Worm (Caenorhabditis elegans) whole organism, L2 larva: ENCODE results near the gene F47D2.11.
"Not testable (repeated sequence)": the region's sequence is repeated elsewhere in the genome, so short reads cannot be mapped to it uniquely, and the experiment has no call there.

Experiments used
- C34F6.9 ChIP-seq: fragments of 150-350 bp; optimal IDR thresholded peaks from 2 replicates; lab custom pipeline; 2014; ENCODE audit warnings: missing biosample characterization, missing genetic modification characterization
- F13H6.1 ChIP-seq: sonication (generic microtip); optimal IDR thresholded peaks from 2 replicates; lab custom pipeline; 2016; ENCODE audit warnings: missing genetic modification characterization, missing compliant biosample characterization
- R02D3.7 ChIP-seq: fragments of 150-350 bp; optimal IDR thresholded peaks from 2 replicates; lab custom pipeline; 2014; ENCODE audit warnings: missing biosample characterization, missing genetic modification characterization
- Y55F3AM.14 ChIP-seq: fragments of 200-800 bp; sonication (Bioruptor generic); optimal IDR thresholded peaks from 2 replicates; lab custom pipeline; 2018; ENCODE audit warnings: mild to moderate bottlenecking, missing genetic modification characterization, missing compliant biosample characterization
- ZK546.5 ChIP-seq: sonication (generic microtip); optimal IDR thresholded peaks from 2 replicates; lab custom pipeline; 2017; ENCODE audit warnings: missing biosample characterization, missing genetic modification characterization
- ama-1 ChIP-seq: fragments of 150-350 bp; optimal IDR thresholded peaks from 2 replicates; lab custom pipeline; 2018; ENCODE audit warnings: inconsistent platforms
- blmp-1 ChIP-seq: sonication (generic microtip); optimal IDR thresholded peaks from 2 replicates; lab custom pipeline; 2017; ENCODE audit warnings: missing genetic modification characterization, mild to moderate bottlenecking, missing compliant biosample characterization, antibody characterized with exemption, moderate library complexity; ENCODE audit not compliant: insufficient read depth
- ceh-16 ChIP-seq: fragments of 150-350 bp; optimal IDR thresholded peaks from 2 replicates; lab custom pipeline; 2014; ENCODE audit warnings: missing biosample characterization, missing genetic modification characterization
- ceh-82 ChIP-seq: fragments of 150-350 bp; optimal IDR thresholded peaks from 2 replicates; lab custom pipeline; 2014; ENCODE audit warnings: missing biosample characterization, missing genetic modification characterization
- crh-2 ChIP-seq: sonication (generic microtip); optimal IDR thresholded peaks from 2 replicates; lab custom pipeline; 2017; ENCODE audit warnings: missing biosample characterization, missing genetic modification characterization
- dmd-4 ChIP-seq: sonication (generic microtip); optimal IDR thresholded peaks from 2 replicates; lab custom pipeline; 2017; ENCODE audit warnings: missing biosample characterization, missing genetic modification characterization
- elt-1 ChIP-seq: fragments of 150-350 bp; optimal IDR thresholded peaks from 2 replicates; lab custom pipeline; 2014; ENCODE audit warnings: missing biosample characterization, missing genetic modification characterization
- elt-3 ChIP-seq: sonication (generic microtip); optimal IDR thresholded peaks from 2 replicates; lab custom pipeline; 2017; ENCODE audit warnings: missing biosample characterization, missing genetic modification characterization
- fos-1 ChIP-seq: fragments of 150-350 bp; optimal IDR thresholded peaks from 2 replicates; lab custom pipeline; 2014; ENCODE audit warnings: missing biosample characterization, missing genetic modification characterization
- gmeb-1 ChIP-seq: fragments of 150-350 bp; optimal IDR thresholded peaks from 2 replicates; lab custom pipeline; 2014; ENCODE audit warnings: missing biosample characterization, missing genetic modification characterization
- lin-11 ChIP-seq: fragments of 150-350 bp; sonication (generic microtip); optimal IDR thresholded peaks from 2 replicates; lab custom pipeline; 2014; ENCODE audit warnings: missing biosample characterization, missing genetic modification characterization, inconsistent platforms, mixed read lengths
- lin-13 ChIP-seq: fragments of 150-350 bp; optimal IDR thresholded peaks from 2 replicates; lab custom pipeline; 2014; ENCODE audit warnings: missing biosample characterization, missing genetic modification reagents, missing genetic modification characterization
- lin-39 ChIP-seq: fragments of 150-350 bp; optimal IDR thresholded peaks from 2 replicates; lab custom pipeline; 2014; ENCODE audit warnings: missing biosample characterization, missing genetic modification reagents, missing genetic modification characterization
- lsy-2 ChIP-seq, 2 experiments: fragments of 150-350 bp in 1 of 2; sonication (generic microtip) in 1 of 2; optimal IDR thresholded peaks; 2 replicates each; lab custom pipeline; 2014 to 2017; ENCODE audit warnings: missing biosample characterization in 2 of 2, missing genetic modification characterization in 2 of 2
- mdl-1 ChIP-seq, 2 experiments: fragments of 150-350 bp in 1 of 2; sonication (generic microtip) in 1 of 2; optimal IDR thresholded peaks; 2 replicates each; lab custom pipeline; 2017; ENCODE audit warnings: missing biosample characterization in 2 of 2, missing genetic modification characterization in 2 of 2
- nhr-11 ChIP-seq: fragments of 150-350 bp; optimal IDR thresholded peaks from 2 replicates; lab custom pipeline; 2014; ENCODE audit warnings: missing biosample characterization, missing genetic modification characterization
- nhr-12 ChIP-seq: fragments of 150-350 bp; optimal IDR thresholded peaks from 2 replicates; lab custom pipeline; 2014; ENCODE audit warnings: missing biosample characterization, missing genetic modification characterization
- nhr-129 ChIP-seq: fragments of 150-350 bp; optimal IDR thresholded peaks from 2 replicates; lab custom pipeline; 2014; ENCODE audit warnings: missing biosample characterization, missing genetic modification characterization
- nhr-21 ChIP-seq: fragments of 150-350 bp; optimal IDR thresholded peaks from 2 replicates; lab custom pipeline; 2014; ENCODE audit warnings: missing biosample characterization, missing genetic modification characterization
- nhr-6 ChIP-seq: fragments of 150-350 bp; optimal IDR thresholded peaks from 2 replicates; lab custom pipeline; 2014; ENCODE audit warnings: missing biosample characterization, missing genetic modification characterization
- nhr-77 ChIP-seq: fragments of 150-350 bp; optimal IDR thresholded peaks from 2 replicates; lab custom pipeline; 2014; ENCODE audit warnings: missing biosample characterization, missing genetic modification characterization
- sem-4 ChIP-seq: fragments of 150-350 bp; optimal IDR thresholded peaks from 2 replicates; lab custom pipeline; 2014; ENCODE audit warnings: missing biosample characterization, missing genetic modification reagents, missing genetic modification characterization
- sma-3 ChIP-seq: sonication (generic microtip); optimal IDR thresholded peaks from 2 replicates; lab custom pipeline; 2016; ENCODE audit warnings: missing genetic modification reagents, missing genetic modification characterization, missing compliant biosample characterization
- snpc-4 ChIP-seq: fragments of 150-350 bp; optimal IDR thresholded peaks from 2 replicates; lab custom pipeline; 2014; ENCODE audit warnings: missing biosample characterization, missing genetic modification characterization
- zag-1 ChIP-seq: fragments of 150-350 bp; optimal IDR thresholded peaks from 2 replicates; lab custom pipeline; 2014; ENCODE audit warnings: missing biosample characterization, missing genetic modification characterization
- ztf-11 ChIP-seq: sonication (generic microtip); optimal IDR thresholded peaks from 2 replicates; lab custom pipeline; 2017; ENCODE audit warnings: missing biosample characterization, missing genetic modification characterization

Gene F47D2.11

DNA sequence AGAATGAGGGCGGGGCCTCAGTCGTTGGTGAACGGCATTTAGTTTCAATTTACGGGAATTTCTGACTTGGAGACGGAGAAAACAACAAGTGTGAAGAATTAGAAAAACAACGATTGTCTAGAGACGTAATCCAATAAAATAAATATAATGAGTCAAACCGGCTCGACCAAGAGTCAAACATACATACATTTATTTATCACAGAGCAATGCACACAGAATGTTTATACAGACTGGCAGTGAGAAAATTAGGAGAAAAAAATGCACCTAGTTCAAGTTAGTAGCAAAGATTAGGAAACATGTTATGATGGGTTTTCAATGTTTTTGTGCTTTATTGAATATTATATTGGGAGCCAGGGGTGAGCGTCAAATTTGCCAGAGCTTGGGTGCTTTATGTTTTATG lies 17.1 kb downstream of the F47D2.11 start, which contains the start of gene srt-20:
Gene srt-20 (minus strand): TSS at position 101 of the 400 bp plus-strand sequence.
- not testable (repeated sequence) for TF ChIP-seq nhr-6 (tag; lab: Kevin White, UChicago); ztf-11 (tag; lab: Kevin White, UChicago); lsy-2 (tag; optimal IDR thresholded peaks at IDR 0.05; lab: Kevin White, UChicago)

ce11 chrV:4273372-4273771 lies 22.4 kb downstream of the F47D2.11 start:
- TF ChIP-seq nhr-11 (tag; lab: Kevin White, UChicago) (no peak), ZK546.5 (tag; lab: Kevin White, UChicago) (no peak), ama-1 (lab: Kevin White, UChicago) (no peak), elt-1 (no peak), gmeb-1 (no peak), nhr-21 (tag; lab: Kevin White, UChicago) (no peak)

- TF ChIP-seq nhr-21, nhr-129, nhr-77 (tag; lab: Kevin White, UChicago): not testable (repeated sequence)
- TF ChIP-seq, all 48 proteins: peak for 0; not testable (repeated sequence) for 48
These were observed 24.6 kb downstream of the F47D2.11 start, which contains the start of gene srt-38 for ce11 chrV:4271258-4271657. srt-38 (minus strand) TSS chrV:4271358.

DNA sequence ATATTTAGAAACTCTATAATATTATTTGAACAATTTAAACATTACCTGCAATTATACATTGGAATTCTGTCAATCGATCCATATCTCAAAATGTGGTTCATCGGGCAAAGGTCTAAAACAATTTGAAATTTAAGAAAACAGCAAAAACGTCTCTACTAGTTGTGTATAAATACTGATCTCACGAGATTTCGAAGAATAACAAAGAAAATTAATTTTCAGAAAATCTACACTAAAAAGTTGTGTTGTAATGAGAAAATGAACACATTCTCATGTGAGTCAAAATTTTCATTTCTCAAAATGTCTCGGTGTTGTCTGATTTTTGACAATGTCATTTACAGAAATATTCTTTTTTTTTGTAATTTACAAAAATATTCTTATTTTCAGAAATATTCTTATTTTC lies 27.6 kb downstream of the F47D2.11 start, which contains the start of gene srt-36:
Gene srt-36 (minus strand): TSS at position 101 of the 400 bp plus-strand sequence.
- not testable (repeated sequence) for TF ChIP-seq lin-13 (GFP tag; lab: Kevin White, UChicago); nhr-6 (tag; lab: Kevin White, UChicago); crh-2 (tag; lab: Kevin White, UChicago)

DNA sequence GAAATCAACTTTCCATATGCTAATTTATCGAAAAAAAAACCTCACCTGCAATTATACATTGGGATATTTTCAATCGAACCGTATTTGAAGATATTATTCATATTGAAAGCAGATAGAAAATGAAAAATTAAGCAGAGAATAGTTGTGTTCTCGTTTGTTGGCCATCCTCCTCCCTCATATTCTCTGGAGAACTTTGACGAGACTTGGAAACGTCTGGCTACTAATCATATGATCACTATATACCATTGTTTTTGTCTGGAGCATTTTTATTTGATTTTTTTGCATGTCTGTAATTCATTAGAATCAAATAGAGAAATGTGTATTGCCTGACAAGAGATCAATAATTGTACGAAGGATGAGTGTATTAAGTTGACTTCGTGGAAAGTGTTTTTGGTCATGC lies 31.3 kb downstream of the F47D2.11 start, which contains the start of gene srt-35:
Gene srt-35 (minus strand): TSS at position 101 of the 400 bp plus-strand sequence.
- no peak for TF ChIP-seq R02D3.7 (tag; lab: Kevin White, UChicago)
- TF ChIP-seq blmp-1 (tag; lab: Kevin White, UChicago): no peak
- TF ChIP-seq sem-4 (tag; lab: Kevin White, UChicago): no peak
- no peak for TF ChIP-seq mdl-1 (tag; optimal IDR thresholded peaks at IDR 0.05; lab: Kevin White, UChicago)
- no peak for TF ChIP-seq zag-1 (tag; lab: Kevin White, UChicago)
- TF ChIP-seq F13H6.1 (tag; lab: Kevin White, UChicago): no peak
- no peak for TF ChIP-seq lsy-2 (tag; optimal IDR thresholded peaks at IDR 0.05; lab: Kevin White, UChicago)
- TF ChIP-seq snpc-4 (tag; lab: Kevin White, UChicago): no peak
- no peak for TF ChIP-seq lin-11 (tag; lab: Kevin White, UChicago)
- TF ChIP-seq ceh-82 (tag; lab: Kevin White, UChicago): no peak
- no peak for TF ChIP-seq sma-3 (GFP tag; lab: Kevin White, UChicago)
- TF ChIP-seq crh-2 (tag; lab: Kevin White, UChicago): no peak
- no peak for TF ChIP-seq nhr-6 (tag; lab: Kevin White, UChicago)
- no peak for TF ChIP-seq dmd-4 (tag; lab: Kevin White, UChicago)
- TF ChIP-seq ceh-16 (tag; lab: Kevin White, UChicago): no peak
- TF ChIP-seq ama-1 (lab: Kevin White, UChicago): no peak
- TF ChIP-seq lin-39 (tag; lab: Kevin White, UChicago): no peak
- no peak for TF ChIP-seq fos-1 (tag; lab: Kevin White, UChicago)
- no peak for TF ChIP-seq Y55F3AM.14 (GFP tag; lab: Kevin White, UChicago)
- TF ChIP-seq nhr-21 (tag; lab: Kevin White, UChicago): no peak

DNA sequence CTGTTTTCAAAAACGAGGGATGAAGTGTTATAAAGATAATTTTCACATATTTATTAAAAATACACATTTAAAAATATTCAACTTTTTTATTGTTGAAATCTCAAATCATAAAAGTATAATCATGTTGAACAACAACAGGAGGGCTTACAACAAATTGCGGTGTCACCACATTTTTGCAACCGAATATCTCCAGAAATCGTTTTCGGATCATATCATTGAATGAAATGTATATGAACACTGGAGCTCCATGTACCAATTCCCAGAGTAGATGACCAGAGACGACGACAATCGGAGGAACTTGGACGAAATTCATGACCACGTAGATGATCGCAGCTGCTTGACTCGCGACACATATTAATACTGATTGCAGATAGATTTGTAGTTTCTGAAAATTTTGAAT lies 34.4 kb downstream of the F47D2.11 start:
- TF ChIP-seq C34F6.9 (no peak), zag-1 (tag; lab: Kevin White, UChicago) (no peak), elt-3 (tag; lab: Kevin White, UChicago) (no peak), nhr-12 (no peak), lin-39 (tag; lab: Kevin White, UChicago) (no peak)
- TF ChIP-seq, all 48 proteins: peak for 0
